Worm (Caenorhabditis elegans): ENCODE data around the gene svop-1.

DNA sequence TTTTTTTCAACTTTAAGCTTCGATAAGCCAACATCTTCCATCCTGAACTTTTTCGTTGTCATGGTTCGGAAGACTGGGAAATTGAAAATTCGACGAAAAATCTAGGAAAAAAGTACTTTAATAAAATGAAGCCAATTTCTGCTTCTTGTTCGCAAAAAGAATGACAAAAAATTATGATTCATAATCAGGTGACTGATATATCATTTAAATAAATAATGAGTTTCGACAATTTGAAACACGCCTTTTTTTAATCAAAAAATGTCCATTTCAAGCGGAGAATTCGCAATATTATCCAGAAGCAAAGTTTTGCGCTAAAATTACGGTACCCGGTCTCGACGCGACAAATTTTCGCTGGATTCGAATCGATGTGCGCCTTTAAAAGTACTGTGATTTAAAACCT lies 40.2 kb downstream of the svop-1 start, which contains the start of gene F44E2.6:
- TF ChIP-seq W03F9.2 (tag; optimal IDR thresholded peaks at IDR 0.05), result no peak
- no peak for TF ChIP-seq him-1 (tag; optimal IDR thresholded peaks at IDR 0.05)
- no peak for TF ChIP-seq dao-5 (tag; optimal IDR thresholded peaks at IDR 0.05)

All from whole organism, L4/young adult.